Fruit fly (Drosophila melanogaster) Kc167 (cell line): Measurements from ENCODE around the gene Shc.

Source experiments
- Sin3A ChIP-seq: fragments of >200 bp; optimal IDR thresholded peaks from 2 replicates; lab custom pipeline; 2018; ENCODE audit warnings: missing external identifiers
- h ChIP-seq: fragments of >200 bp; optimal IDR thresholded peaks from 3 replicates; lab custom pipeline; 2018; ENCODE audit warnings: missing external identifiers
- psq ChIP-seq: fragments of >200 bp; optimal IDR thresholded peaks from 2 replicates; lab custom pipeline; 2017; ENCODE audit warnings: missing external identifiers

DNA sequence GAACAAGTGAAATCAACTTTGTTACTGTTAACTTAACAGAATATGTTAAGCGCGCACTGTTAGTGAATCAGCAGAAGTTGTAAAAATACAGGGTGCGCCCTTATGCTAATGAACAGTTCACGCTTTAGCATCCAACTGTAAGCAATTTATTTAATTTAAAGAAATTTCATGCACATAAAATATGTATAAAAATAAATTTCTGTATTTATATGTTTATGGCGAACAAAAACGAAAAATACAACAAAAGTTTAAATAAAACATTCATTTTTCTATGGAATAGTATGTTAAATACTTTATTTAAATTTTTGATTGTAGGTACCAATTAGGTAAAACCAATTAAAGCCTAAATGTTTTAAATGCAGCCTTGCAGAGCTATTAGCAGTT is 2.3 kb upstream of the Shc start:
- no peak for TF ChIP-seq h (lab: Kevin White, UChicago)
- no peak for TF ChIP-seq psq (lab: Kevin White, UChicago)
- TF ChIP-seq Sin3A (lab: Kevin White, UChicago): no peak
